Worm (Caenorhabditis elegans): ENCODE data around the gene Y54G2A.7.

- no peak for TF ChIP-seq nhr-43 (tag; optimal IDR thresholded peaks at IDR 0.05; ENCODE audit: poor library complexity, severe bottlenecking)
- TF ChIP-seq snpc-4 (tag; optimal IDR thresholded peaks at IDR 0.05): no peak
- no peak for TF ChIP-seq unc-62 (GFP tag; optimal IDR thresholded peaks at IDR 0.05)
- TF ChIP-seq mml-1 (tag; optimal IDR thresholded peaks at IDR 0.05): no peak
- TF ChIP-seq nhr-25 (tag; optimal IDR thresholded peaks at IDR 0.05): no peak
- no peak for TF ChIP-seq pha-4 (tag; optimal IDR thresholded peaks at IDR 0.05)
- no peak for TF ChIP-seq nhr-77 (tag; optimal IDR thresholded peaks at IDR 0.05)
Observed at ce11 chrIV:2799389-2799788, 39.0 kb upstream of the Y54G2A.7 start, which contains the start of gene Y54G2A.10.

All from whole organism, L3 larva.